Fruit fly (Drosophila melanogaster) whole organism, adult: ENCODE measurements around the gene CG43938.

Experiments used
- CG11617 ChIP-seq: fragments of 200-800 bp; sonication (Bioruptor generic); optimal IDR thresholded peaks from 2 replicates; lab custom pipeline; 2017; ENCODE audit warnings: mild to moderate bottlenecking, missing biosample characterization, missing genetic modification reagents, missing genetic modification characterization
- CG12768 ChIP-seq: fragments of 200-800 bp; sonication (Bioruptor generic); optimal IDR thresholded peaks from 2 replicates; lab custom pipeline; 2017; ENCODE audit warnings: missing biosample characterization, missing genetic modification characterization, mild to moderate bottlenecking, moderate library complexity, missing genetic modification reagents
- CG14711 ChIP-seq: fragments of 200-800 bp; sonication (Bioruptor generic); optimal IDR thresholded peaks from 2 replicates; lab custom pipeline; 2018; ENCODE audit warnings: missing biosample characterization, mild to moderate bottlenecking, missing genetic modification characterization, moderate library complexity
- CG1620 ChIP-seq: fragments of 200-800 bp; sonication (Bioruptor generic); optimal IDR thresholded peaks from 2 replicates; lab custom pipeline; 2016; ENCODE audit warnings: missing biosample characterization, missing genetic modification characterization
- CG33017 ChIP-seq: fragments of 200-800 bp; sonication (Bioruptor generic); optimal IDR thresholded peaks from 2 replicates; lab custom pipeline; 2018; ENCODE audit warnings: missing biosample characterization, mild to moderate bottlenecking, missing genetic modification characterization, moderate library complexity
- CG7045 ChIP-seq: fragments of 200-800 bp; sonication (Bioruptor generic); optimal IDR thresholded peaks from 2 replicates; lab custom pipeline; 2017; ENCODE audit warnings: missing biosample characterization, mild to moderate bottlenecking, missing genetic modification characterization
- CG7101 ChIP-seq: fragments of 200-800 bp; sonication (Bioruptor generic); optimal IDR thresholded peaks from 2 replicates; lab custom pipeline; 2018; ENCODE audit warnings: missing biosample characterization, mild to moderate bottlenecking, missing genetic modification characterization, moderate library complexity
- Clk ChIP-seq: fragments of 200-800 bp; sonication (Bioruptor generic); optimal IDR thresholded peaks from 2 replicates; lab custom pipeline; 2017; ENCODE audit warnings: missing biosample characterization, missing genetic modification characterization
- Mnt ChIP-seq: fragments of 200-800 bp; sonication (Bioruptor generic); optimal IDR thresholded peaks from 2 replicates; lab custom pipeline; 2016; ENCODE audit warnings: missing biosample characterization, mild to moderate bottlenecking, missing genetic modification characterization
- bab1 ChIP-seq: fragments of 200-800 bp; sonication (Bioruptor generic); optimal IDR thresholded peaks from 3 replicates; lab custom pipeline; 2019; ENCODE audit warnings: missing biosample characterization, mild to moderate bottlenecking, missing genetic modification characterization, moderate library complexity
- kay ChIP-seq: fragments of 200-800 bp; sonication (Bioruptor generic); peaks from one replicate; lab custom pipeline; 2016; ENCODE audit warnings: missing biosample characterization, missing genetic modification characterization, borderline replicate concordance
- pad ChIP-seq: fragments of 200-800 bp; sonication (Bioruptor generic); optimal IDR thresholded peaks from 3 replicates; lab custom pipeline; 2017; ENCODE audit warnings: missing biosample characterization, missing genetic modification characterization, mild to moderate bottlenecking, moderate library complexity, missing genetic modification reagents
- toe ChIP-seq: fragments of 200-800 bp; sonication (Bioruptor generic); optimal IDR thresholded peaks from 2 replicates; lab custom pipeline; 2016; ENCODE audit warnings: missing biosample characterization, missing genetic modification characterization

DNA sequence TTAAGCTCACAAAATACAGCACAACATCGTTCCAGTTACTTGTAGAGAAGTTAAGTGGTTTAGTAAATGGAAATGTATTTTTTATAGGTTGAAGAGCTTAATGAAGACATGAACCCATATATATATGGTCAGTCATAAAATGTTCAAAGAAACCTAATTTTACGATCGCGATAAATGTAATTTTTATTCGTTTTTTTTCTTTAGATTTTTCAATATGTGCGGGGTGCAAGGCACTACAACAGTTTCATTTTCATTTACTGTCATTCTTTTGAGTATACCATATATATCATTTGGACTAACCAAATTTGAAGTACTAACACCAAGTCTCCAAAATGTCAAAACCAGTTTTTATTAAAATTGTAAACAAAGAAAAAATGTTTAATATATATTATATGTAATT, 2.0 kb downstream of the CG43938 start, which contains the start of gene CG33284:
- no peak for TF ChIP-seq toe (GFP tag; lab: Kevin White, UChicago)
- TF ChIP-seq Clk: no peak
- TF ChIP-seq CG11617 (GFP tag; lab: Kevin White, UChicago): no peak
- no peak for TF ChIP-seq bab1
- TF ChIP-seq CG33017 (tag; lab: Kevin White, UChicago): no peak
- TF ChIP-seq kay: no peak
- no peak for TF ChIP-seq Mnt (GFP tag; lab: Kevin White, UChicago)
- TF ChIP-seq CG12768 (GFP tag; lab: Kevin White, UChicago): no peak
- TF ChIP-seq CG1620 (GFP tag; lab: Kevin White, UChicago): no peak
- TF ChIP-seq pad: no peak
- TF ChIP-seq CG7045 (GFP tag; lab: Kevin White, UChicago): no peak
- TF ChIP-seq CG14711 (tag; lab: Kevin White, UChicago): no peak
- no peak for TF ChIP-seq CG7101 (tag; lab: Kevin White, UChicago)
